Worm (Caenorhabditis elegans) whole organism, L2 larva: ENCODE measurements around the gene egl-36.

Experiments
- elt-3 ChIP-seq: sonication (generic microtip); optimal IDR thresholded peaks from 2 replicates; lab custom pipeline; 2017; ENCODE audit warnings: missing biosample characterization, missing genetic modification characterization
- lsy-2 ChIP-seq, 2 experiments: fragments of 150-350 bp in 1 of 2; sonication (generic microtip) in 1 of 2; optimal IDR thresholded peaks; 2 replicates each; lab custom pipeline; 2014 to 2017; ENCODE audit warnings: missing biosample characterization in 2 of 2, missing genetic modification characterization in 2 of 2
- nhr-11 ChIP-seq: fragments of 150-350 bp; optimal IDR thresholded peaks from 2 replicates; lab custom pipeline; 2014; ENCODE audit warnings: missing biosample characterization, missing genetic modification characterization
- nhr-25 ChIP-seq: fragments of 150-350 bp; sonication (generic microtip); optimal IDR thresholded peaks from 3 replicates; lab custom pipeline; 2014; ENCODE audit warnings: missing biosample characterization, missing genetic modification characterization

DNA sequence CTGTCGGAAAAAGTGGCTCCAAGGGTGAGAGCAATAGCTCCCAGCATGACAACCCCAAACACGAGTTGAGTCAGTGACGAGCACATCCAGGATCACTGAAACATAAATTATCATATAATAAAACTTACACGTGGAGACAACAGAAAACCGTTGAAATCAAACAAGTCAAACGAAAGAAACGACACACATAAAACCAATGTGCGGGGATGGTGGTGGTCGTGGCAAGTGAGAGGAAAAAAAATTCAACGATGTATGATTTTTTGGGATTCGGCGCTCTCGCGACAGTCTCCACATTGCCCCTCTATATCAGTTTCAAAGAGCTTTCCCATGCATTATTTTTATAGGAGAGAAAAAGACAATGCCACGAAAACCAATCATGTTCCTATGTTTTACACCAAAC lies 49.7 kb downstream of the egl-36 start, which contains the start of gene clc-4:
- TF ChIP-seq nhr-11 (no peak), lsy-2 (tag; optimal IDR thresholded peaks at IDR 0.05; lab: Kevin White, UChicago) (no peak), elt-3 (tag; lab: Kevin White, UChicago) (no peak), nhr-25 (tag; lab: Kevin White, UChicago) (no peak)
